Fruit fly (Drosophila melanogaster): ENCODE results near the gene CG33229.

Gene CG33229

dm6 chr3L:267618-268017 lies 44.0 kb downstream of the CG33229 start:
- no peak for TF ChIP-seq insv (optimal IDR thresholded peaks at IDR 0.05)
- no peak for TF ChIP-seq Myc (optimal IDR thresholded peaks at IDR 0.05)
- TF ChIP-seq h (optimal IDR thresholded peaks at IDR 0.05) = no peak
- TF ChIP-seq Sin3A (optimal IDR thresholded peaks at IDR 0.05) = no peak
- TF ChIP-seq ttk (optimal IDR thresholded peaks at IDR 0.05) = no peak
- TF ChIP-seq psq (optimal IDR thresholded peaks at IDR 0.05) = no peak

DNA sequence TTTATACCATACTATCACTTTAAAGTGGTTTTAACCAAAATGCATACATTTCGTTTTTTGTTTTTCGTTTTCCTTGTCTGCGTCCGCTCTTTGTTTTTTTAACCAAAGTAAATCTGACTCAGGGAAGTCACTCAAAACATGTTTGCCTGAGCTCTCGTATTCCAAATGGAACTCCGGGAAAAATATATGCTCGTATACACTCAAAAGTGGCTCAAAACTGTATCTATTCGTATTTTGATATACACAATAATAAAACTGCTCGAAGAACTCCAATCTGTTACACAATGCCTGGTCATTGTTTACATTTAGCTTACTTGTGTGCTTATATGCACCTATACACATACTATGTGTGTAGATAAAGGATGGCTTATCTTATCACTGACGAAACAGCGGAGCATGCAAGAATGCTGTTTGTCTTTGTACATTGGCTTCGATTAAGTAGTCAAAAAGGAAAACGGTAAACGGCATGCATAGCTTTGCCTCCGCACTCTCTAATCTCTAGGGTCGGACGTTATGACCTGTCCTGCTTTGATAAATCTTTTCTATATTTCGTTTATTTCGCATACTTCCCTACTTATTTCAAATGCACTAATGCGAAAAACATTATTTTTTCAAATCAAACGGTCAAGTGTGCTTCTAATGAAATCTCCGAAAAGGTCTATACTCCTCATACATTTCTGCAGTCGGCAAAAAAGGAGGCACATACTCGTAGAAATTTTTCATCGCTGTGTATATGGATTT lies 47.3 kb downstream of the CG33229 start, which contains the start of gene miple2:
TSS of gene miple2 (plus strand) at position 441 of the 741 bp plus-strand sequence.
- TF ChIP-seq h (optimal IDR thresholded peaks at IDR 0.05) (no peak), psq (optimal IDR thresholded peaks at IDR 0.05) (no peak), insv (optimal IDR thresholded peaks at IDR 0.05) (no peak), ttk (optimal IDR thresholded peaks at IDR 0.05) (no peak), Myc (optimal IDR thresholded peaks at IDR 0.05) (no peak), Sin3A (optimal IDR thresholded peaks at IDR 0.05) (no peak)

dm6 chr3L:271501-272249 lies 48.0 kb downstream of the CG33229 start:
- no peak for TF ChIP-seq ttk (optimal IDR thresholded peaks at IDR 0.05)
- TF ChIP-seq psq (optimal IDR thresholded peaks at IDR 0.05) = no peak
- no peak for TF ChIP-seq Myc (optimal IDR thresholded peaks at IDR 0.05)
- no peak for TF ChIP-seq insv (optimal IDR thresholded peaks at IDR 0.05)
- no peak for TF ChIP-seq Sin3A (optimal IDR thresholded peaks at IDR 0.05)
- no peak for TF ChIP-seq h (optimal IDR thresholded peaks at IDR 0.05)

- TF ChIP-seq ttk (optimal IDR thresholded peaks at IDR 0.05) (no peak), Sin3A (optimal IDR thresholded peaks at IDR 0.05) (no peak), psq (optimal IDR thresholded peaks at IDR 0.05) (no peak), Myc (optimal IDR thresholded peaks at IDR 0.05) (no peak), insv (optimal IDR thresholded peaks at IDR 0.05) (no peak), h (optimal IDR thresholded peaks at IDR 0.05) (no peak)
Measured at dm6 chr3L:273291-273690, 49.6 kb downstream of the CG33229 start, which contains the start of gene CG32845. CG32845 (minus strand) TSS chr3L:273391.

DNA sequence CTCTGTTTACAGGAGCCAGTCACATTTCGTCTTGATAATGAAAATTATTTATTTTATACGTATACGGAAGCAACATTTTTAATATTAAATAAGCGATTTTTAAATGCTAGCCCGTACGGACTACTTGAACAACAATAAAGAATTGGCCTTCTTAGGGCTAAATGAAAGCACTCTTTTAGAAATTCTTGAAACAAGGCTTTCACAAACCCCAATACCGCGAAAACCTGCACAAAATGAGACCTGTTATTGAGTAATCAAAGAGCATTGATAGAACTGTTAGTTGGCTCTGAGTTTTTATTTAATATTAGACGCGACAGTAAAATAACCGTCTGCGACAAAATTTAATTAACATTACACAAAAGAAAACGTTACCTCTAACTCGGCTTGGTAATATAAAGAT lies 51.2 kb downstream of the CG33229 start, which contains the start of gene ttm2:
TSS of gene ttm2 (plus strand) at position 301 of the 400 bp plus-strand sequence.
- no peak for TF ChIP-seq Myc (optimal IDR thresholded peaks at IDR 0.05)
- no peak for TF ChIP-seq ttk (optimal IDR thresholded peaks at IDR 0.05)
- no peak for TF ChIP-seq Sin3A (optimal IDR thresholded peaks at IDR 0.05)
- no peak for TF ChIP-seq insv (optimal IDR thresholded peaks at IDR 0.05)
- no peak for TF ChIP-seq h (optimal IDR thresholded peaks at IDR 0.05)
- no peak for TF ChIP-seq psq (optimal IDR thresholded peaks at IDR 0.05)
